Fruit fly (Drosophila melanogaster): ENCODE data around the gene slf.

- TF ChIP-seq Dll (optimal IDR thresholded peaks at IDR 0.05) (no peak), psq (optimal IDR thresholded peaks at IDR 0.05) (no peak), EcR (GFP tag; optimal IDR thresholded peaks at IDR 0.05) (no peak), CG8478 (optimal IDR thresholded peaks at IDR 0.05) (no peak), pan (optimal IDR thresholded peaks at IDR 0.05) (no peak), usp (GFP tag; optimal IDR thresholded peaks at IDR 0.05) (no peak)
These were observed 20.5 kb upstream of the slf start for dm6 chr2L:4822258-4822657.

All from whole organism.